Worm (Caenorhabditis elegans) whole organism, dauer: ENCODE results near the gene hip-1.
A peak's percentile ranks its signal among the peaks of the same experiment; 100 is the strongest.

Experiments used
- unc-62 ChIP-seq: sonication (generic microtip); optimal IDR thresholded peaks from 2 replicates; lab custom pipeline; 2017; ENCODE audit warnings: missing biosample characterization, missing genetic modification reagents, missing genetic modification characterization

The hip-1 gene

DNA sequence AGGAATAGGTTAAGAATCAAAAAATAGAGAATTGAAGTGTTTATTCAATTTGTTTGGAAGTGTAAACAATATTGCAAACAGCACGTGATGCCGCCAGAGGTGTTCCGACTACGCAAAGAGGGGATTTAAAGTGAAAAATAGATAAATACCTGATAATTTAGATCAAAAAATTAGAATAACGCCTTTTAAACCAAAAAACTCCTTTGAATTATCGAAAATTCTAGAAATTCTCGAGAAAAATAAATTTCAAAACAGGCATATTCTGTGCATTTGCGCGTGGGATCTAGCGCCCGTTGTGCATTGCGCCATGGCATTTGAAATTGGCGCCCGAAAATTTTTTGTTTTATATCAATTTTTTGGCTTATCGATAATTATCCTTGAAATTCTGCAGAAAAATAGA is at the start of gene hip-1:
hip-1 (minus strand) TSS at position 225 of the 400 bp plus-strand sequence.
- no peak for TF ChIP-seq unc-62 (GFP tag; lab: Kevin White, UChicago)

DNA sequence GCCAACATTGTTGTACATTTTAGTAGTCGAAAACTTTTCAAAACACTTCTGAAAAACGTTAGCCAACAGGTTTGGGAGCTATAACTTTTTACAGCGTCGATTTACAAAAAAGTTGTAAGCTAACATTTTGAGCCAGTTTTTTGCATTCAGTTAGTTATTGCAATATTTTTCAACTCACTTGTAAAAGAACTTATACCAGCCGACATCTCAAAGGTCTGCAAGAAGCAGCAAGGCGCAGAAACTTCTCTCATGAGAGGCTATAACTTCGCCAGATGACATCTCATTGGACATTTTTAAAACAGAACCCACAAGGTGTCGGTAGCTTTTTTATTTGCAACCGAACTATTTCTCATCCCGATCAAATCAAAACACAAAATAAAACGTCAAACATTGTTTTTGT is 47.2 kb upstream of the hip-1 start:
- TF ChIP-seq unc-62 (GFP tag; lab: Kevin White, UChicago) = no peak

DNA sequence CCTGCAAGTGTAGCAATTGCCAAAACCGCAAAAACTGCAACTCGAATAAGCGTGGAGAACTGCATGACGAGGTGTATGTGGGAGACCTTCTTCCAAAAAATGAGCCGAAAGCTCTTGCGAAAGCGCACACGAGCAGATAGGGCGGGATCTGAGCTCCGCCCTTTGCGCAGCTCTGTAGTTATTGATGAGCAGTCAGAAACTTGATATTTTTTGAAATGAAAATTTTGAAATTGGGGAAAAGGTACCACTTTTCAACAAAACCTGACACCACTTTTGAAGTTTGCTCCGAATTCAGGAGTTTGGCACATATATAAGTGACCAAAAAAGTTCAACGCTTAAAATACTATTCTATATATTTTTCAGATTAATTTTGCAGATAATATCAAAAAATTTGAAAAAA is 45.4 kb upstream of the hip-1 start, which contains the start of gene flp-15:
flp-15 (minus strand) TSS at position 101 of the 400 bp plus-strand sequence.
- TF ChIP-seq unc-62 (GFP tag; lab: Kevin White, UChicago) = no peak

DNA sequence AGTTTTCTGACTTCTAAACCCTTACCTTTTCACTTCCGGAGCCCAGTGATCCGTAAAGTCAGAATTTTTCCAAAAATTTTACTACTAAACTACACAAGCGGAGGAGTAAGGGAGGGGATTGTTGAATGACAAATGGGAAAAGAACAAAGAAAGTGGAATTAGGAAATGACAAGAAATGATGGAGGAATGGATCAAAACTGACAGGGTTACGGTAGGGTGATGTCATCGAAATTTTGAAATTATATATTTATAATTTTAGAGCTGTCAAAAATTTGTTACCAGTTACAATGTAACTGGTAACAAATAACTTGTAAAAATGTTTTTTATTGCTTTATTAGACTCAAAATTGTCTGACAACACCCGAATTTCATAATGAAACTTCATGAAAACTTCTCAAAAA is 44.1 kb upstream of the hip-1 start:
- TF ChIP-seq unc-62 (GFP tag; lab: Kevin White, UChicago) = no peak

DNA sequence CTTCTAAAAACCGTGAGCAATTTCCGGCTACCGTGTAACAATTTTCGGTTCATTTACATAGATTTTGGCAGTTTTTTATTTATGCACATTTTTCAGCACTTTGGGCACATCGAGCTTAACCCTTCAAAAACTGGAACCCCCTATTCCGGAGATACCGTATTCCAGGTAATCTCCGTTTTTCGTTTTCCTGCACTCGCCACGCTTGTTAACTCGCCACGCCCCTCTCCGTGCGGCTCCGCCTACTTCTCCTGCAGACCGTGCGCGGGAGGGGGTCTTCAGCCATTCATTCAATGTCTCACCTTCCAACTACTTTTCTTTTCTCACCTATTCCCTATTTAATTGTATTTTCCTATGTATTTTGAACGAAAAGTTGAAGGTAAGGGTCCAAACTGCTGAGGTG is 37.8 kb upstream of the hip-1 start:
- TF ChIP-seq unc-62 (GFP tag; lab: Kevin White, UChicago) = no peak

DNA sequence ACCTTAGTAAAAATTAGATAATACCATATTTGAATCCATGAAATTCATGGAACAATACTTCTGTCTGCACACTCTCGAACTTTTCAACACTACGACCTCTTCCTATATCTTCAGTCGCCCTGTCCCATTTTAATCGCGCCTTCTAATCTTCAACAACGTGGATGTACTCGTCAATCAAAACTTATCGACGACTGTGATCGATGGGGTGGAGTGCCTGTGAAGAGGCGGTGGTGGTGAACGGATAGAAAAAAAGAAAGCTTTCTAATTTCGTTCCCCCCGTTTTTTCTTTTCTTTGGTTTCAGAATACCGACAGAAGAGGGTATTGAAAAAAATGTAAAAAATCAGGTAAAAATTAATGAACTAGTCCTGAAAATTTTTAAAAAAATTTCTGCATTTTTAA is 36.7 kb upstream of the hip-1 start:
- TF ChIP-seq unc-62 (GFP tag; lab: Kevin White, UChicago) = no peak

DNA sequence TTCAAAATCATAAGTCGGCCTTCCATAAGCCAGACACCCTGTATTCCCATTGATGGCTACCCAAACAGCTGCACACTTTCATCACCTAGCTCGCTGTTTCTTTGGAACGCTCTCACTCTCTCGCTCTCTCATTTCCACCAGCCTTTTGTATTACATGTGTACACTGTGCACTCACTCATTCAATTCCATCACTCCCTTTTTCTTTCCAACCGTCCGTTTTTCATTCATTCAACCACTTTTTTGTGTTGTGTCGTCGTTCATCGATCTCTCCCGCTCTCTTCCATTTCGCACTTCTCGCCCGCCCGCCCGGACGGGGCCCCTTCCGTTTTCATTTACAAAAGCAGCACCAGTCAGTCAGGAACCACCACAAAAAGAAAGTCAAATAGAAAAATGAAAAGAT is 35.7 kb upstream of the hip-1 start:
- no peak for TF ChIP-seq unc-62 (GFP tag; lab: Kevin White, UChicago)

DNA sequence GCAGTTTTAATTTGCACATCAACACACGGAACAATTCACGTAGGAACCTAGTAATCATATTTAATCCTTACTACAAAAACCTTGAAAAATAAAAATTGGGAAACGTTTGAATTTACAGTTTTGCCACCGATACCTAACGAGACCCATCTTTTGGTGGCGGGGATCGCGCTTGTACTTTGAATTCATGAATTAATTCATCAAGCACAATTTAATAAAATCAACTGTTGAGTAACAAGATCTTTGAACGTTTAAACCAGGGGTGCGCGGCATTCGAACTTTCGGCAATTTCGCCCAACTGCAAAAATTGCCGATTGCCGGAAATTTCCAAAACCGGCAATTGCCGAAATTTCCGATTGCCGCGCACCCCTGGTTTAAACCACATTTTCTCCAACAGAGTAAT is 34.4 kb upstream of the hip-1 start:
- no peak for TF ChIP-seq unc-62 (GFP tag; lab: Kevin White, UChicago)

DNA sequence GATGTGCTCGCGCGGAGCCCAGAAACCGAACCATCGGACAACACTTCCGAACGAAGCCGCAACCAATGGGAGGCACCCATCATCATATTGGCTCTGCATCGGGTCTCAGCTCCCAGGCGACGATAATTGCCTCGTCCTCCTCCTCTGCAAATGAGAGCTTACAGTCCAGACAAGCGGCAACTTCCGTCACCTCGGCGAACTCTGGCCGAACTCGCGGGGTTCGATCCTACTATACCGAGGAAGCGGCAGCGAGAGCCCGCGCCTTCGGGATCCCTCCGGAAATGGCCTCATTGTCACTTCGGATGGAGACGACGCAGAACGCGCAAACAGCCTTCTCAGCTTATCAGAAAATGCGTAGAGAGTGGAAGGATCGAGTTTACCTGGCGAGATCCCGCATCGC is 32.7 kb upstream of the hip-1 start:
- no peak for TF ChIP-seq unc-62 (GFP tag; lab: Kevin White, UChicago)

DNA sequence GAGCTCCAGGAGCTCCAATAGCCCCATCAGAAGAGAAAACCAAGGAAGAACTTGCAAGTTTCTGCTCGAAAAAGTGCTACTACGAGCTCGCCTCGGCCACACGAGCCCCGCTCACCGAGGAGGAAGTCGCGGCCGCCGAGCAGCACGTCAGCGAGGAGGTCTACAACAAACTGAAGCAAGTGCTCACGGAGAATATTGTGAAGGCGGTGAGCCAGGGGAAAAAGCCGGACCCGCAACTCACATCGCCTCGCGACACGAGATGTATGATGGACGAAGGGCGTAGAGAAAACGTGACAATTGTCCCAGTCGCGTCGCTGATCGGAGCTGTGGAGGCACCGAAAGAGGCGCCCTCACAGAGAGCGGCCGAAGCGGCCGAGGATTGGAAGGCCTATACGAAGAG is 30.4 kb upstream of the hip-1 start:
- TF ChIP-seq unc-62 (GFP tag; lab: Kevin White, UChicago) = no peak

DNA sequence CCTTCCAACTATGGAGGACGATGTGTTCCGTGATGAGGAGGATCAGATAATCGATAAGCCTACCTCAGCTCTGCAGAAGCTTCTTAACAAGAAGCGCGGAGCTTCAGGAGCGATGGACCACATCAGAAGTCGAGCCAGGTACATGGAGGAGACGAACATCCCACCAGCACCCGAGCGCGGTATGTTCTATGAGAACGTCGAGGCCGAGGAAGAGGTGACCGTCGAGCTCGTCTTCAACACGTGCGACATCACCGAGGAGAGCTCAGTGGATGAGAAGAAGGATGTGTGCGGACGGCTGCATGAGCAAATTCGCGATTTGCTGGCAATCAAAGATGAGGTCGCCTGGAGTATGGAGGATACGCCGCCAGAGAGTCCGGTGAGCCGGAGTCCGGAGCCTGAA is 29.7 kb upstream of the hip-1 start:
- TF ChIP-seq unc-62 (GFP tag; lab: Kevin White, UChicago) = no peak

DNA sequence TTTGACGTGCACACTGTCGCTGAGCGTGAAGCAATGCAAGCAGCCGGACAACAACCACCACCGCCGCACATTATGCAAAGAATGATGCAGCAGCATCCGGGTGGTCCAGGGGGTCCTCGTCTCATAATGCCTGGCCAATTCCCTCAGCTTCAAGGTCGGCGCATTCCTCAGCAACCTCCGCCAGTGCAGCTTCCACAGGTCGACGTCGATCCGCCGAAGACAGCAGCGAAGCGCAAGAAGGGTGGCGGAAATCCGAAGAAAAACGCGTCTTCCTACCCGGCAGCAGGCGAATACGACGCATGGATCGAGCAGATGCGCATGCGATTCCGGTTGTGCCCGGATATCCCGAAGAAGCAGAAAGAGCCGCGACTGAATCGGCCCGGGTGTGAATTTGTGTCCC is 29.1 kb upstream of the hip-1 start:
- TF ChIP-seq unc-62 (GFP tag; lab: Kevin White, UChicago) = no peak

DNA sequence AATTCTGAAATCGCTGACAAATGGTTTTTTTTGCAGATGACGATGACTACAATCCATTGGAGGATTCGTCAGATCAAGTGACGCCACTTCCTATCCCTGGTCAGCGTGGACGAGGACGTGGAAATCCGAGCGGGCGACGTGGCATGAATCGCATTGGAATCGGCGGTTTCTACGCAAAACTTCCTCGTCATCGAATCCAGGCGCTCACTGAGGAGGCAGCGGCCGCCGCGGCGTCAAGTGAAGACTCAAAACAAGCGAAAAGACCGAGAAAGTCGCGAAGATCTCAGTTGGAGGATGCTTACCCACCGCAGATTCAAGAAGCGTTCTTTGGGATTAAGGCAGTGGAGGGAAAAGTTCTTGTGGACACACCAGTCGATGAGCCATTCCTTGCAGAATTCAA is 26.2 kb upstream of the hip-1 start:
- no peak for TF ChIP-seq unc-62 (GFP tag; lab: Kevin White, UChicago)

DNA sequence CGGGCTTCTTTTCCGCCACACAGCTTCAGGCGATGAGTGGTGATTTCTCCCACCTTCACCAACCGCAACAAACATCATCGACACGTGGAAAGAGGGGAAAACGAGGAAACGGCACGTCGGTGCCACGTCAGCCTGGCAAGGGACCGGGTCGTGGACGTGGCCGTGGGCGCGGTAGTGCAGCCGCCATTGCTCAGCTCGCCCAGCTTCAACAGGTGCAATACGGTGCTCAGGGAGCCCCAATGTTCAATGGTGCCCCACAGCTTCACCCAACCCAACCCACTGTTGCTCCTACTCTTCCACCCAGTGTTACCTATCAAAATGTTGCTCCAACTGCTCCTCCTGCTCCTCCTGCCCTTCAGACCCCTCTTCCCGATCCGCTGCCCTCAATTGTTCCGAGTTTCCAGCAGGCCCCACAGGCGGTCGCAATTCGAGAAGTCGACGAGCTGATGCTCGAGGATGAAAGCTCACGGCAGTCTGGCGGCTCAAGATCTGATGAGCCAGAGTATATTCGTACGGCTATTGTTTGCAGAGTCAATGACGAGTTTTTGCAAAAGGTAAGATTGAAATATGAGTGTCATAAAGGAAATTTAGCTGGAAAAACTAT is 23.7 kb upstream of the hip-1 start:
- no peak for TF ChIP-seq unc-62 (GFP tag; lab: Kevin White, UChicago)

DNA sequence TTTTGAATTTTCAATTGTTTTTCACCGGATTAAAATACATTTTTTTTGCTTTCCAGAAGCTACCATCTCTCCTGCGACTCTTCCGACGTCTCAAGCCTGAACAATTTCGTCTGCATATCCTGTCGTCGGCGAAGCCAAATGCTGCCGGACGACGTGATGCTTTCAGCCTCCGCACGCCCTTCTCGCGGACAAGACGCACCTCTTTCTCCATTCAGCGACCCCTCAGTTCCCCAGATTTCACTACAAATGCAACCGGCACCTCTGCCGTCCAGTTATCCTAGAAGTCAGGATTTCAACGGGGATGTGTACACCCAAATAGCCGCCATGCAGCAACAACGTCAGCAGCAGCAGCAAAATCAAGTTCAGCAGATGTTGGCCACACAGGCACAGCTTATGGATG is 22.0 kb upstream of the hip-1 start:
- TF ChIP-seq unc-62 (GFP tag; lab: Kevin White, UChicago) = no peak

DNA sequence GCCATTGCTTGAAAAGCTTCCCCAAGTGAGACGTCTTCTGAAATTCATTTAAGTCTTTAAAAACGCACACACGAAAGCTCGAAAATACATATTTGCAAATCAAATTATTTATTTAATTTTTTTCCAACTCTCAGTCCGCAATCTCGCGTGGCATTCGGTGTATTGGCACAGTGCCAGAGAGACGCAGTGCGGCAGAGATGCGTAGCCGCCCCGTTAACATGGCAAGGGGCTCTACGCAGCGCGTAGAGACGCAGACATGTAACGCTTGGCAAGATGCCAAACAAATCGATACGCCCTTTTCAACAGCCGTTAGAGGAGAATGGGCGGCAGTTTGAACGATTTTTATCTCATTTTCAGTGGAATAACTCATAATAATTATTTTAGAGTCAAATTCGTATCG is 21.2 kb upstream of the hip-1 start, which contains the start of the genes drr-2 and set-16:
drr-2 (minus strand) TSS at position 37 of the 400 bp plus-strand sequence.
set-16 (plus strand) TSS at position 383 of the 400 bp plus-strand sequence.
- peak; percentile 42 for TF ChIP-seq unc-62 (GFP tag; lab: Kevin White, UChicago)

DNA sequence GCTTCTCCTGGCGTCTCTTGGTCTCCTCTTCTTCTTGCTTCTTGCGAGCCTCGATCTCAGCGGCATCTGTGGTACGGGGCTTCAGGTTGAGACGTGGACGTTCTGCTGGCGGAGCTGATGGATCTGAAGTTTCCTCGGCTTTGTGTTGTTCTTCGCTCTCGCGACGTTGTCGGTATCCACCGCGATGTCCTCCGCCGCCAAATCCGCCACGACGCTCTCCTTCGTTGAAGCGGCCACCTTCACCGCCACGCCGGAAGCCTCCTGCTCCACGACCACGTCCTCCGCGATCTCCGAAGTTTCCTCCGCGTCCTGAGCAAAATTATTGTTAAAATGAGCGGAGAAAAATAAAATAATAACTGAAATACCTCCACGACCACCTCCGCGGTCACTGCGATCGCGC is 20.5 kb upstream of the hip-1 start:
- no peak for TF ChIP-seq unc-62 (GFP tag; lab: Kevin White, UChicago)

DNA sequence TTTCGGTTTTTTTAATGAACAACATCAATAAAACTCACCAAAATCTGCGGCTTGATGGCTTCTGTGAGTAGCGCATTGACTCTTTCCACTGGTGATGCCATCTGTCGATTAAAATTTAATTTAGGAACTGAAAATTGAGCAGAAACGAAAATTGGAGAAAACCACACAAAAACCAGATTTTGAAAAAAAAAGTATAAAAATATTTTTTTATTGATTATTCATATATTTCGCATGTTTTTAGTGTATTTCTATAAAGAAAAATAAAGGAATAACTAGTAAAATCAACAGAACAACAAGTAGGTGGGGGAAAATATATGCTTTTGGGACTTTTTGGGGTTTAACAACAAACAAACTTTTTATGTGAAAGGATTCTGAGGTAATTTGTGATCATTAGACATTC is 19.9 kb upstream of the hip-1 start, which contains the start of gene T12D8.10:
T12D8.10 (minus strand) TSS at position 101 of the 400 bp plus-strand sequence.
- no peak for TF ChIP-seq unc-62 (GFP tag; lab: Kevin White, UChicago)
